Worm (Caenorhabditis elegans) whole organism, dauer: ENCODE data around the gene F56D6.14.

ENCODE experiments used
- unc-62 ChIP-seq: sonication (generic microtip); optimal IDR thresholded peaks from 2 replicates; lab custom pipeline; 2017; ENCODE audit warnings: missing biosample characterization, missing genetic modification reagents, missing genetic modification characterization

F56D6.14 gene

DNA sequence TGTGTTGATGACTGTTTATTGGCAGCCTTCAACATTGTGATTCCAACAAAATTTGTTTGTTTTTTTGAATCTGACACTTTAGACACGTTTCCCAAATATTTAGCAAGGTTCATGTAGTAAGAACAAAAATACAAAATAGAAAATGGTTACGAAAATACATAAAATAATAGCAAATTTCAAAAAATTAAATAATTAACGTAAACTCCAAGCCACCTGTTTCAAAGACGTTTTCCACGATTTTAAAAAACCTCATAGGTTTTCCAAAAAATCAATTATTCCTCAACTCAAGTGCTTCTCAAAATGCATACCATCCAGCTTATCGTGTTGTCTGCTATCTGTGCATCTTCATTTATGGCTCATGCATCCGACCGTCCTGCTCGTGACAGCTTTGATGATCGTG, at the start of gene F56D6.14:
Gene F56D6.14 (plus strand): TSS at position 301 of the 400 bp plus-strand sequence.
- no peak for TF ChIP-seq unc-62

DNA sequence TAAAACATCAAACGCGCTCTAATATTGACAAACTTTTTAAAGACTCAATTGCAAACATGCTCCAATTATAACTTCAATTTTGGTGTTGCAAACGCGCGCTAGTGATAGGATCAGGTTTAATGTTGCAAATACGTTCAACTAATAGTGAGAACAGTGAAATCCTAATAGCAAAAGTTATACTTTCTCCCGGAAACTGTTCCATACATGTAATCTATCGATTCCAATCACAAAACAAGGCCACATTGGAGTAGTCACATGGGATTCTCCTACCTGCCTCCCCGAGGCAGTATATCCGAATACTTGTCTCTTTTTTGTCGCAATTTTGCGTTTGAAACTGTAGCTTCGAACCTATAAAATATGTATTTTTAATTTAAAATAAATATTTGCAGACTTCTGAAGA, 47.6 kb upstream of the F56D6.14 start:
- TF ChIP-seq unc-62 = no peak

DNA sequence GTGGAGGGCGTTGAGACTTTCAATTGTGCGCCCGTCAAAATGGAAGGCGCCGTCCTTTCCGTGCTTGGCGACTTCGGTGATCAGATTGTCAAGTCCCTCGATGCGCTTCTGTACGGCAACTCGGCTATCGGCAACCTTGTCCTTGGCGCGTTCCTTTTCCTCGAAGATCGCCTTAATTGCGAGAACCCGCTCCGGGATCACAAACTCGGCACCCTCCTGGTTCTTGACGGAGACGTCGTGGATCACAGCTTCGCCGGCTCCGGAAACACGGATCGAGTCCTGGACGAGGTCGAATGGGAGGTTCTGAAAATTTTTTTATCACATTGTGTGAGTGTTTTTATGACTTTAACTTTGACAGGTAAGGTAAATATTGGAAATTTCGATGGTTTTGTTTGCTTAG, 44.3 kb upstream of the F56D6.14 start:
- no peak for TF ChIP-seq unc-62

DNA sequence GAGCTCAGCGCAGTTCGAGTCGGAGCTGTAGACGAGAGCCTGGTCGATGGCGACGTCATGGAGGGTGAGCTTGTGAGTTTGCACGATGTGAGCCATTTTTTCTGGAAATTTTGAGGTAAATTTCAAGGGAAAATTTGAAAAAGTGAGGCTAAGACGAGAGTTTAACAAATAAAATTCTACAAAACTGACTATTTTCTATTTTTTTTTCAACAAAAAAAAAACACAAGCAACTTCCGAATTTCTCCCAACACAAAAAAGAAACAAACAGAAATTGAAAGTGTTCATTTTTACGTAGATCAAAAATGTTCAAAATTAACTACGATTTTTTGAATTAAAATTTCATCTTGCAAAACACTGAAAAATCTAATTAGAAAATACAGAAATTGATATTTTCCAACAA, 43.8 kb upstream of the F56D6.14 start, which contains the start of gene F37C4.5:
Gene F37C4.5 (minus strand): TSS at position 101 of the 400 bp plus-strand sequence.
- TF ChIP-seq unc-62 = no peak

DNA sequence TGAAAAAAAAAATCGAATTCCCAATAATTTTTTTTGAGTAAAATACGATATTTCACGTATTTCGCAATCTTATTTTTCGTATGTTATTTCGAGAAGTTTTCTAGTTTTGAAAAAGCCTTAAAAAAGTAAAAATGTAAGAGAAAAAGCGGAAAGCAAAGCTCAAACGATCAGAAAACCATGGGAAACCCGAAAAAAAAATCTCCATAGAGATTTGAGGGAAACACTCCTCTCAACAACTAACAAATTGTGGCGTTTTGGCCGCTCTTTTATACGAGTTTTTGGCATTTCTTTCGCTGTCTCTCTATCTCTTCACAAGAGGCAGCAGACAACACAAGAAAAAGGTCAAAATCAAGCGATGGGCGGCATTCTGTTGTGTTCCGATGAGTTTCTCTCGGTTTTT, 43.1 kb upstream of the F56D6.14 start:
- TF ChIP-seq unc-62 = no peak

DNA sequence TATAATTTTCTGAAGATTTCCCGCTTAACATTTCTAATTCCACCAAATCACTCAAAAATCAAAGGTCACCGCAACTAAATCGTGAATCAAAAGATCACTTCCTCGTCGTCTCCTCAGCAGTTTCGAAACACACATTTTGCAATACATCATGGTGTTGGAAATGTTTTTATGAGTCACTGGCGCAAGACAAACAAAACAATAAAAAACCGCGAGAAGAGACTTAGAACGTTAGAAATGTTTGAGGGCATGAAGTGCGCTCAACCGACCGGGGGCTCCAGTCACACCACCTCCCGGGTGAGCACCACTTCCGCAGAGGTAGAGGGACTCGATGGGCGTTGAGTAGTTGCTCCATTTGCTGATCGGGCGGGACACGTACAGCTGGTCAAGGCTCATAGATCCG, 42.2 kb upstream of the F56D6.14 start:
- TF ChIP-seq unc-62 = no peak

DNA sequence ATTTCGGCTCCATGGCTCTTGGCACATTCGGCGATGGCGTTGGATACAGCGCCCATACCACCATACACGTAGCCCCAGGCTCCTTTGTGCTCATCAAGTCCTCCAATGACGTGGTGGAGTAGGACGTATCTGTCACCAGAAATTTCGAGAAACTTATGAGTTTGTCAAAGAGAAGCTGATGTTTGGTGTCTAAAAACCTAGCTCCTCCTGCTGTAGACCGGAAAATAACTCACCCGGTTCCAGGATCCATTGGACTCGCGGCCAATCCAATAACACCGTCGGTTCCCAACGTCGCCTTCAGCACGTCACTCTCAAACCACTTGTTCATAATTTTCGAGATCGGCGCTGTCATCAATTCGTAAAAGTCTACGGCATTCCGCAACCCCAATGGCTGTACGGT, 40.5 kb upstream of the F56D6.14 start:
- TF ChIP-seq unc-62 = no peak

DNA sequence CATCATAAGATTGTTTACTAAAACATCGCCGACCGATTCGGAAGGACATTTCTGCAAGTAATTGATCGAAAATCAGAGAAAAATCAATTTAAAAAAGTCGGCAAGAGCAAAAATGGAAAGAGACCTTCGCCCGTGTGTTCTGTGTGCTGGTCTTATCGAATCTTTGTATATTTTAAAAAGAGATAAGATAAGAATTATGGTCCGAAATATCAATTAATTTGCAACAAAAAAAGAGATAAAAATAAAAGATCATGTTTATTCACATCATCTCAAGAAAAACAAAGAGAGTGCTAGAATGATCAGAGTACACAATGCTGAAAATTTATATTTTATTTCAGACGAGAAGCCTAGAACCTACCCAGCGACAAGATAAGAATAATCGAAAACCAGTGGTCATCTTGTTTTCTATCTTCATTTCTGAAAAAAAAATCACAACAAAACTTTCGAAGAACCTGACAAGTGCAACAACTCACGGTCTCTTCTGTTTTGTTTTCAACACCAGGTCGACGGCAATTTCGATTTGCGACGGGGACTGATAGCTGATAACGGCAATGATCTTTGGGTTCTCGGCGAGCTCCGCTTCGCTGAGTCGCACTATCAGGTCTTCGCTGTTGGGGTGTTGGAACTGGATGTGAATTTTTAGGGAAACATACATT, 39.1 kb upstream of the F56D6.14 start, which contains the start of gene F37C4.6:
Gene F37C4.6 (minus strand): TSS at position 51 of the 656 bp plus-strand sequence.
- TF ChIP-seq unc-62 = no peak

DNA sequence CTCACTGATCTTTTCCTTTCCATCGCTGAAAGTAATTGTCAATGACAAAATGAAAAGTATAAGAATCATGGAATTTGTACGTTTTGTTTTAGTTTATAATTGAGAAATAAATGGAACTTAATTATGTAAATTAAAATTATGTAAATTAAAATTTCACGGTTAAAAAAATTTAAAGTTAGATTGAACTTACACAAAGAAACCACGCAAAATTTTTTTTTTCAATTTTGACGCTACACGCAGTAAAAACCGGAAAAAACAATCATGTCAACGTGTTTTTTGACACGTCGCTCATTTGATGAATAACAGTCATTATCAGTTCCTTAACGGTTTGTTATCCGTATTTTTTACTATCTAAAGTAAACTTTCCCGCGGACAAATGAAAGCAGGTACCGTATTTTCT, 36.4 kb upstream of the F56D6.14 start, which contains the start of the genes F37C4.8 and oac-23:
Gene F37C4.8 (minus strand): TSS at position 101 of the 400 bp plus-strand sequence.
Gene oac-23 (plus strand): TSS at position 323 of the 400 bp plus-strand sequence.
- no peak for TF ChIP-seq unc-62

DNA sequence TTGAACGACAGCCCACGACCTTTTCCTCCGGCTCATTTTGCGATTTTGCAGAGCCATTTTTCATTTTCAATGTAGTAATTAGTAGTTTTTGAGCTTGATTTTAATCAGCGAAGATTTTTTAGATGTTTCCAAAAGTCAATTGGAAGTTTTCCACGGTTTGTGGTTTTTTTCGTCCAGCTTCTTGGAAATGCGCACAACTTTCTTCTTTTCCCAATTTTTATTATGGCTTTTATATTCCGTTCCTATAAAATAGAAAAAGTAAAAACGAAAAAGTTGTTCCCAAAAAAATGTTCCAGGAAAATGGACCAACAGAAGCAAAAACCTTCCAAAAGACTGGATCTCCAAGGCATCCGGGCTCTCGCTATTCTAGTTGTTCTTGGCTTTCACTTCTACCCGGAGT, 32.1 kb upstream of the F56D6.14 start, which contains the start of gene oac-22:
Gene oac-22 (plus strand): TSS at position 301 of the 400 bp plus-strand sequence.
- no peak for TF ChIP-seq unc-62

DNA sequence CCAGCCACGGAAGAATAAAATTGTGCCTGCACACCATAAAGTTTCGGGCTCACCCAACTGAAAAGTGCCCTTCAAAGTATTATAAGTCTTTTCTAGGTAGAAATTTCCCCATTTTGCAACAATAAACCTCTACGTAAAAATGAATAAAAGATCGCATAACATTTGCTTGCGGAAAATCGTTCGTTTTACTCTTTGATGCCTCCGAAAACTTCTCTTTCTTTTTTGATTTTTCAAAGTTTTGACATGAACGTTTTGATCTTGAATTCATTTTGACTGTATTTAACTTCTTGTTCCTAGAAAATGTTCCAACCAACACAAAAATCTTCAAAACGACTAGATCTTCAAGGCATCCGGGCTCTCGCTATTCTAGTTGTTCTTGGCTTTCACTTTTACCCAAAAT, 28.5 kb upstream of the F56D6.14 start, which contains the start of gene oac-21:
Gene oac-21 (plus strand): TSS at position 301 of the 400 bp plus-strand sequence.
- TF ChIP-seq unc-62 = no peak

DNA sequence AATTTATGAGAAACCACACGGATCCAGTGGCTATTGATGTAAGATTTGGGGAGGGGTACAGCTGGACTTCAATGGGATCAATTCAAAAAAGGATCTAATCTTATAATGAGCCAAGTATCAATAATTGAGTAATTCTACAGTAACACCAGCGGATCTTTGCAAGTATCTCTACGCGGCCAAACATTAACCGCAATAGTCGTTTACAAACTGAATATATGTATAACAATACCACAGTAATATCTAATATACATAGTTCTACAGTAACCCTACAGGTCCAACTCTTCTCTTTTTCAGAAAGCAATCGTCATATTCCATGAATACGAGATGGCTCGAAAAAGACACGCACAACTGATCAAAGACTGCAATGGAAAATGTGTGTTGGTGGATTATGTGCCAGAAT, 25.5 kb upstream of the F56D6.14 start, which contains the start of gene F56D6.9:
Gene F56D6.9 (plus strand): TSS at position 301 of the 400 bp plus-strand sequence.
- TF ChIP-seq unc-62 = no peak

DNA sequence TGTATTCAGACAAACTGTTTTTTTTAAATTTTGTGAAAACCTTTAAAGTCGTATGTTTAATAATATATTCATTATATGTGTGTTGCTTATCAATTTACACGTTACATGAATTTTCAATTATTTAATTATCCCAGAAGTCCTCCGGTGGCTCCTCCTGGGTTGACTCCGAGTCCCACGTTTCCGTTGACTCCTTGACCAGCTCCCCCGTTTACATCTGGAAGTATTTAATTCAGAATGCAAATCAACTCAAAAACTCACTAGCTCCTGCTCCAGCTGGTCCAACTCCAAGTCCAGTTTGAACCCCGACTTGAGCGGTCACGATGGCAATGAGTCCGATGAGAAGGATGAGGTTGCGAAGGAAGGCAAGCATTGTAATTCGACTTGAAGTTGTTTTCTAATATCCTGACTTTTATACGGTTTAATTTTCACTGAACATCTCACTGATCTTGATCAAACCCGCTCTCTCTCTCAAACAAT, 23.5 kb upstream of the F56D6.14 start, which contains the start of gene F56D6.8:
Gene F56D6.8 (minus strand): TSS at position 427 of the 477 bp plus-strand sequence.
- TF ChIP-seq unc-62 = no peak

DNA sequence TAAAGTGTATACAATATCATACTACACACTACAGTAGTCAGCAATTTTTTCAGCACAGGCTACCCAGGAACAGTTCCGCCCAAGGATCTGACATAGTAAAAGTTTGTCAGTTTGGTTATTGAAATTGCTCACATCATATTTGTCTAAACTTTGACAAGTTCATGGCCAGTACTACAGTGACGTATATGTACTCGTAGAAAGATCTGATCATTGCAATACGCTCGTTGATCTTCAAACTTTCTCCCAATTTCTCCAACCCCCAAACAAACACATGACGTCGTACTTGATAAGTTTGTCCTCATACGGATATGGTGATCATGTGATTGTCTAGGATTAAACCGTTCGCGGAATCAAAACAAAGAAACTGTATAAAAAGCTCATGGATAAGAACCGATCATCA, 22.7 kb upstream of the F56D6.14 start, which contains the start of gene dct-8:
Gene dct-8 (plus strand): TSS at position 301 of the 400 bp plus-strand sequence.
- no peak for TF ChIP-seq unc-62

DNA sequence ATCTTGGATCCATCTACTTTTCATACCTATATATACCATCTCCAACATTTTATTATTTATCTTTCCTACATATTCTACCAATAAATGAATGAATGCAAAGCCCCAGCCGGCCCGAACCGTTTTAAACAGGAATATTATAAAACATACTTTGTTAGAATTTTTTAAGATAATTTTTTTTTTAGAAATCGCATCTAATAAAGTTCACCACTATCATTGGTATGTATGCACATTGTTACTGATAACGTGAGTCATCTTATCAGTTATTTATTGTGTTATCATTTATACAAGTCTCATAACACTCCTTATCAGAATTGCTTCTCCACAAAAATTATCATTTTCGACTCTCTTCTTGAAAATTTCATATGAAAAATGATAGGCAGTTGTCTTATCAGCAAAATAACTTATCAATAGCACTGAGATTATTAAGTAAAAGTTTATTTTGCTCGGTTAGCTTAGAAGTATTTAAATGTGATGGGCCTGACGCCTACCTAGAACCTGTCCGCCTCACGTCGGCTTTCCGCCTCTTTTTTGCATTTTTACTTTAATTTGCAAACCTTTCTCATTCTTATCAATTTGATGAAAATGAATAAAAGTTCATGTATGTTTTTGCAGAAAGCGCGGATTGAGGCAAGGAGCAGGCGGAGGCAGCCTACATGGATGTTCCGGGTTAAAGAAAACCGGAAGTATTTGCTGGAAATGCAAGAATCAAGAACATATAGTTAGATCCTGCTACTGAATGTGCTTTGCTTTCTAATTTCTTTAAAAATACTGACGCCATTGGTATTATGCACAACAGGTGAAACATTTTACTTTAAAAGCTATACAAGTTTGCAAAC, 17.6 kb upstream of the F56D6.14 start, which contains the start of gene srz-62:
Gene srz-62 (plus strand): TSS at position 786 of the 836 bp plus-strand sequence.
- TF ChIP-seq unc-62 = no peak

DNA sequence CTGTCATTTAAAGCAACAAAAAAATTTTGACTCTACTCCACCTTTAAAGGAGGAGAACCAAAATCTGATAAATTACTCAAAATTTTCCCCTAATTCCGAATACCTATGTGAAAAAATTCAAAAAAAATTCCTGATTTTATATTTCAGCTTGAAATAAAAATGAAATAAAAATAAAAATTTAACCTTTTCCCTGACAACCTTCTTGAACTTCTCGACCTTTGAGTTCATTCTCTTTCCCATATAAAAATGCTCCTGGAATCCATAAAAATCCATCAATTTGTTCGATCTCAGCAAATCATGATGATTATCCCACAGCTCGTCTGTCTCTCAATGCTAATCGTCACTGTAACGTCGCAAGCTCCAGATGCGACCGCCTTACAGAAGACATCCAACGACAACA, 14.6 kb upstream of the F56D6.14 start, which contains the start of gene F56D6.6:
Gene F56D6.6 (plus strand): TSS at position 301 of the 400 bp plus-strand sequence.
- no peak for TF ChIP-seq unc-62

DNA sequence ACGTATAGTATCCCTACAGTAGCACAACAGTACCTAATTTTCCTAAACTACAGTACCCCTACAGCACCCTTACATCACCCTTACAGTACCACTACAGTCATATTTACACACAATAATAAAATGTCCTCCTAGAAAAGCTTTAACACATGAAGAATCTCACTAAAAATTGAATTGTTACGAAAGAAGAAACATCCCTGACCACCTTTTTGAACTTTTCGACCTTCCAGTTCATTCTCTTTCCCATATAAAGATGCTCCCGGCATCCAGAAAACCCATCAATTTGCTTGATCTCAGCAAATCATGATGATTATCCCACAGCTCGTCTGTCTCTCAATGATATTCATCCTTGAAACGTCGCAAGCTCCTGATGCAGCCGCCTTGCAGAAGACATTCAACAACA, 12.9 kb upstream of the F56D6.14 start, which contains the start of gene F56D6.21:
Gene F56D6.21 (plus strand): TSS at position 301 of the 400 bp plus-strand sequence.
- TF ChIP-seq unc-62 = no peak
